Worm (Caenorhabditis elegans) whole organism, late embryonic: ENCODE data around the gene C07D8.6.
A peak's percentile ranks its signal among the peaks of the same experiment; 100 is the strongest.

Experiments
- ama-1 ChIP-seq: fragments of 150-350 bp; optimal IDR thresholded peaks from 2 replicates; lab custom pipeline; 2014
- ceh-22 ChIP-seq: sonication (generic microtip); optimal IDR thresholded peaks from 2 replicates; lab custom pipeline; 2017; ENCODE audit warnings: missing biosample characterization, missing genetic modification characterization
- ceh-48 ChIP-seq: sonication (generic microtip); optimal IDR thresholded peaks from 2 replicates; lab custom pipeline; 2016; ENCODE audit warnings: missing genetic modification characterization, inconsistent platforms, missing compliant biosample characterization
- elt-2 ChIP-seq: sonication (generic microtip); optimal IDR thresholded peaks from 2 replicates; lab custom pipeline; 2016; ENCODE audit warnings: missing genetic modification reagents, missing genetic modification characterization, missing compliant biosample characterization
- fkh-10 ChIP-seq: fragments of 150-350 bp; optimal IDR thresholded peaks from 2 replicates; lab custom pipeline; 2014; ENCODE audit warnings: missing biosample characterization, missing genetic modification reagents, missing genetic modification characterization
- hlh-15 ChIP-seq: sonication (generic microtip); optimal IDR thresholded peaks from 2 replicates; lab custom pipeline; 2016; ENCODE audit warnings: missing genetic modification characterization, missing compliant biosample characterization
- madf-2 ChIP-seq: sonication (generic microtip); optimal IDR thresholded peaks from 2 replicates; lab custom pipeline; 2017; ENCODE audit warnings: missing genetic modification characterization, missing compliant biosample characterization
- nfya-1 ChIP-seq: sonication (generic microtip); optimal IDR thresholded peaks from 2 replicates; lab custom pipeline; 2017; ENCODE audit warnings: missing genetic modification characterization, mild to moderate bottlenecking, missing compliant biosample characterization, antibody characterized with exemption, moderate library complexity
- nhr-232 ChIP-seq: sonication (generic microtip); optimal IDR thresholded peaks from 2 replicates; lab custom pipeline; 2016; ENCODE audit warnings: missing genetic modification characterization, missing compliant biosample characterization
- npax-4 ChIP-seq: sonication (generic microtip); optimal IDR thresholded peaks from 2 replicates; lab custom pipeline; 2016; ENCODE audit warnings: missing genetic modification characterization, missing compliant biosample characterization
- odd-2 ChIP-seq: sonication (generic microtip); optimal IDR thresholded peaks from 2 replicates; lab custom pipeline; 2017; ENCODE audit warnings: antibody characterized with exemption, mild to moderate bottlenecking, missing genetic modification characterization, missing compliant biosample characterization
- pqm-1 ChIP-seq: sonication (generic microtip); optimal IDR thresholded peaks from 2 replicates; lab custom pipeline; 2016; ENCODE audit warnings: missing genetic modification characterization, missing compliant biosample characterization
- ref-2 ChIP-seq: sonication (generic microtip); optimal IDR thresholded peaks from 2 replicates; lab custom pipeline; 2016; ENCODE audit warnings: missing genetic modification characterization, missing compliant biosample characterization
- rnt-1 ChIP-seq: sonication (generic microtip); optimal IDR thresholded peaks from 2 replicates; lab custom pipeline; 2016; ENCODE audit warnings: missing genetic modification characterization, missing compliant biosample characterization

- peak; percentile 62 for TF ChIP-seq elt-2 (tag; lab: Kevin White, UChicago)
- no peak for TF ChIP-seq ama-1 (lab: Kevin White, UChicago)
- TF ChIP-seq pqm-1 (tag; lab: Kevin White, UChicago): peak; percentile 63
- TF ChIP-seq hlh-15 (tag; lab: Kevin White, UChicago): no peak
- peak; percentile 51 for TF ChIP-seq madf-2 (tag; lab: Kevin White, UChicago)
- TF ChIP-seq ceh-48 (tag; lab: Kevin White, UChicago): peak; percentile 22
- no peak for TF ChIP-seq nhr-232 (tag; lab: Kevin White, UChicago)
- peak; percentile 81 for TF ChIP-seq rnt-1 (tag; lab: Kevin White, UChicago)
- no peak for TF ChIP-seq odd-2 (tag; lab: Kevin White, UChicago)
- peak; percentile 82 for TF ChIP-seq ref-2 (tag; lab: Kevin White, UChicago)
- no peak for TF ChIP-seq fkh-10 (GFP tag; lab: Kevin White, UChicago)
- TF ChIP-seq npax-4 (tag; lab: Kevin White, UChicago): no peak
- TF ChIP-seq ceh-22 (tag; lab: Kevin White, UChicago): no peak
- peak; percentile 90 for TF ChIP-seq nfya-1 (tag; lab: Kevin White, UChicago)
Measured at ce11 chrX:7334302-7334724, 7.0 kb upstream of the C07D8.6 start, which contains the start of gene epg-7.
